Worm (Caenorhabditis elegans): Measurements from ENCODE around the gene srh-174.

DNA sequence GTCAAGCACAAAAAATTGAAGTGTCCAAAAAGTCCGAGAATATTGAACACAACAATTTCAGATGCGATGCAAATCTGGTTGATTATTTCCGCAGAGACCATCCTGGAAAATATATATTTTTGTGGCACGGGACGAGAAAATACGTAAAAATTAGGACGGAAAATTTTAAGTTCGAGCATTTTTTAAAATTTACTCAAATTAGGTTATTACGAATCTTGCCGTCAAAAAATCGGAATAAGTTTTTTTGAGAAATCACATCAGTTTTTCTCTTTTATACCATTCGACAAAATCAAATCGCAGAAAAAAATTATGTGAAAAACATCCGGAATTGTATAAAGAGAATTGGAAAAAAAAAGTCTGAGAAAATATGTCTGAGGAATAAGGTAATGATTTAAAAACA lies 590 bp upstream of the srh-174 start, which contains the start of gene srsx-1:
- TF ChIP-seq flt-1 (GFP tag; IDR thresholded peaks at IDR 0.05) (no peak), ama-1 (optimal IDR thresholded peaks at IDR 0.05) (no peak), tra-4 (tag; optimal IDR thresholded peaks at IDR 0.05) (no peak), hmg-4 (GFP tag; optimal IDR thresholded peaks at IDR 0.05) (no peak), sea-1 (GFP tag; conservative IDR thresholded peaks at IDR 0.05) (no peak)
